Worm (Caenorhabditis elegans) whole organism, mixed stage, embryonic: ENCODE results near the gene F35F10.13.

Source experiments
- M03D4.4 ChIP-seq: sonication (generic microtip); optimal IDR thresholded peaks from 2 replicates; lab custom pipeline; 2017; ENCODE audit warnings: mild to moderate bottlenecking, missing genetic modification characterization, missing compliant biosample characterization
- bed-3 ChIP-seq: fragments of 200-800 bp; sonication (Bioruptor generic); optimal IDR thresholded peaks from 3 replicates; lab custom pipeline; 2018; ENCODE audit warnings: mild to moderate bottlenecking, missing genetic modification characterization, moderate library complexity, missing compliant biosample characterization
- blmp-1 ChIP-seq: fragments of 150-350 bp; optimal IDR thresholded peaks from 2 replicates; lab custom pipeline; 2014; ENCODE audit warnings: missing biosample characterization, missing genetic modification characterization
- ceh-43 ChIP-seq: fragments of 200-800 bp; sonication (Bioruptor generic); optimal IDR thresholded peaks from 2 replicates; lab custom pipeline; 2018; ENCODE audit warnings: mild to moderate bottlenecking, missing genetic modification characterization, moderate library complexity, missing compliant biosample characterization
- ces-1 ChIP-seq: fragments of 150-350 bp; optimal IDR thresholded peaks from 2 replicates; lab custom pipeline; 2014; ENCODE audit warnings: missing biosample characterization, missing genetic modification reagents, missing genetic modification characterization
- drap-1 ChIP-seq: fragments of 200-800 bp; sonication (Bioruptor generic); optimal IDR thresholded peaks from 3 replicates; lab custom pipeline; 2018; ENCODE audit warnings: mild to moderate bottlenecking, missing genetic modification characterization, missing compliant biosample characterization
- elt-3 ChIP-seq: fragments of 150-350 bp; optimal IDR thresholded peaks from 2 replicates; lab custom pipeline; 2014; ENCODE audit warnings: missing biosample characterization, missing genetic modification characterization
- flh-1 ChIP-seq: fragments of 200-800 bp; sonication (Bioruptor generic); optimal IDR thresholded peaks from 2 replicates; lab custom pipeline; 2018; ENCODE audit warnings: mild to moderate bottlenecking, missing genetic modification characterization, moderate library complexity, missing compliant biosample characterization
- hlh-1 ChIP-seq: fragments of 150-350 bp; optimal IDR thresholded peaks from 2 replicates; lab custom pipeline; 2014; ENCODE audit warnings: missing biosample characterization, missing genetic modification reagents, missing genetic modification characterization
- lin-13 ChIP-seq: fragments of 150-350 bp; optimal IDR thresholded peaks from 2 replicates; lab custom pipeline; 2014; ENCODE audit warnings: missing biosample characterization, missing genetic modification characterization
- lin-32 ChIP-seq: fragments of 200-800 bp; sonication (Bioruptor generic); optimal IDR thresholded peaks from 2 replicates; lab custom pipeline; 2018; ENCODE audit warnings: mild to moderate bottlenecking, missing genetic modification characterization, missing compliant biosample characterization
- lsy-2 ChIP-seq: fragments of 150-350 bp; optimal IDR thresholded peaks from 2 replicates; lab custom pipeline; 2014; ENCODE audit warnings: missing biosample characterization, missing genetic modification characterization
- mep-1 ChIP-seq: fragments of 150-350 bp; optimal IDR thresholded peaks from 2 replicates; lab custom pipeline; 2017; ENCODE audit warnings: missing biosample characterization, missing genetic modification reagents, missing genetic modification characterization, inconsistent platforms
- mls-2 ChIP-seq: sonication (generic microtip); optimal IDR thresholded peaks from 2 replicates; lab custom pipeline; 2016; ENCODE audit warnings: mild to moderate bottlenecking, missing genetic modification characterization, moderate library complexity, missing compliant biosample characterization
- nhr-2 ChIP-seq: fragments of 150-350 bp; optimal IDR thresholded peaks from 2 replicates; lab custom pipeline; 2014; ENCODE audit warnings: missing biosample characterization, missing genetic modification characterization
- nhr-237 ChIP-seq: fragments of 150-350 bp; optimal IDR thresholded peaks from 2 replicates; lab custom pipeline; 2014; ENCODE audit warnings: missing biosample characterization, missing genetic modification characterization
- nhr-28 ChIP-seq: fragments of 150-350 bp; optimal IDR thresholded peaks from 2 replicates; lab custom pipeline; 2014; ENCODE audit warnings: missing biosample characterization, missing genetic modification characterization
- nhr-76 ChIP-seq: sonication (generic microtip); optimal IDR thresholded peaks from 2 replicates; lab custom pipeline; 2017; ENCODE audit warnings: missing biosample characterization, missing genetic modification characterization
- sem-2 ChIP-seq: fragments of 200-800 bp; sonication (Bioruptor generic); optimal IDR thresholded peaks from 2 replicates; lab custom pipeline; 2018; ENCODE audit warnings: mild to moderate bottlenecking, missing genetic modification characterization, missing compliant biosample characterization
- snpc-4 ChIP-seq: fragments of 150-350 bp; optimal IDR thresholded peaks from 2 replicates; lab custom pipeline; 2014; ENCODE audit warnings: missing biosample characterization, missing genetic modification characterization
- tbx-8 ChIP-seq: fragments of 200-800 bp; sonication (Bioruptor generic); optimal IDR thresholded peaks from 2 replicates; lab custom pipeline; 2018; ENCODE audit warnings: mild to moderate bottlenecking, missing genetic modification characterization, moderate library complexity, missing compliant biosample characterization
- unc-120 ChIP-seq: sonication (generic microtip); optimal IDR thresholded peaks from 2 replicates; lab custom pipeline; 2017; ENCODE audit warnings: missing genetic modification characterization, missing compliant biosample characterization; ENCODE audit not compliant: poor library complexity, severe bottlenecking
- unc-62 ChIP-seq: fragments of 150-350 bp; optimal IDR thresholded peaks from 2 replicates; lab custom pipeline; 2014; ENCODE audit warnings: missing biosample characterization, missing genetic modification reagents, missing genetic modification characterization
- zip-8 ChIP-seq: fragments of 150-350 bp; optimal IDR thresholded peaks from 2 replicates; lab custom pipeline; 2014; ENCODE audit warnings: missing biosample characterization, missing genetic modification characterization
- ztf-11 ChIP-seq: fragments of 150-350 bp; optimal IDR thresholded peaks from 2 replicates; lab custom pipeline; 2014; ENCODE audit warnings: missing biosample characterization, missing genetic modification characterization

The F35F10.13 gene

DNA sequence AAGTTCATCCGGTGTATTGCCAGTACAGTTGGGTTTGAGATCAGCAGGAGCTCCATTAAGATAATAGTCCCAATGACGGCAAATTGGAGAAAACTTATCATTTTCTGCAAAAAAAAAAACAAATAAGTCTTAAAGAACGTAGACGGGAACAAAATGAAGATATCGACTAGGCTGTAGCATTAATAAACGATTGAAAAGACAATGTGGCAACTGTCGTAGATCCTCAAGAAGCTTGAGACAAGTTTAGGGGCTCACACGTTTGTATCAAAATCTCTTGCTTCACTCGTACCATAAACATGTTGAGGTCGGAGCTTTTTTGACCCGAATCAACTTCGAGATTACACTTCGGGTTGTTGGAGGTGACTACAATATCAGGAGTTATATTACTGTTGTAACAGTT lies 1.1 kb upstream of the F35F10.13 start, which contains the start of gene F35F10.14:
TSS of gene F35F10.14 (minus strand) at position 101 of the 400 bp plus-strand sequence.
- TF ChIP-seq ces-1 (GFP tag; lab: Kevin White, UChicago) (no peak), sem-2 (GFP tag; lab: Kevin White, UChicago) (no peak), lin-32 (GFP tag; lab: Kevin White, UChicago) (no peak), ceh-43 (no peak), snpc-4 (tag; lab: Kevin White, UChicago) (no peak), tbx-8 (no peak), M03D4.4 (tag; lab: Kevin White, UChicago) (no peak), lin-13 (tag; lab: Kevin White, UChicago) (no peak), blmp-1 (tag; lab: Kevin White, UChicago) (no peak), zip-8 (tag; lab: Kevin White, UChicago) (no peak), nhr-237 (no peak), drap-1 (GFP tag; lab: Kevin White, UChicago) (no peak), nhr-28 (tag; lab: Kevin White, UChicago) (no peak)

ce11 chrV:3316108-3316507 lies 2.8 kb downstream of the F35F10.13 start, which contains the start of gene F35F10.1:
F35F10.1 (plus strand) TSS chrV:3316307.
- TF ChIP-seq mls-2 (tag; lab: Kevin White, UChicago): no peak
- no peak for TF ChIP-seq drap-1 (GFP tag; lab: Kevin White, UChicago)
- no peak for TF ChIP-seq unc-120 (tag; lab: Kevin White, UChicago)

ce11 chrV:3315308-3315707 lies 3.6 kb downstream of the F35F10.13 start, which contains the start of gene arrd-19:
arrd-19 (minus strand) TSS chrV:3315516.
- TF ChIP-seq hlh-1 (peak; percentile 49), nhr-237 (peak; percentile 19), mep-1 (tag; lab: Kevin White, UChicago) (peak; percentile 4), bed-3 (GFP tag; lab: Kevin White, UChicago) (no peak)

- TF ChIP-seq ces-1 (GFP tag; lab: Kevin White, UChicago): peak; percentile 10
- TF ChIP-seq hlh-1: peak; percentile 3
- no peak for TF ChIP-seq snpc-4 (tag; lab: Kevin White, UChicago)
Observed at ce11 chrV:3312067-3312666, 6.7 kb downstream of the F35F10.13 start, which contains the start of gene arrd-18. arrd-18 (minus strand) TSS chrV:3312117.

DNA sequence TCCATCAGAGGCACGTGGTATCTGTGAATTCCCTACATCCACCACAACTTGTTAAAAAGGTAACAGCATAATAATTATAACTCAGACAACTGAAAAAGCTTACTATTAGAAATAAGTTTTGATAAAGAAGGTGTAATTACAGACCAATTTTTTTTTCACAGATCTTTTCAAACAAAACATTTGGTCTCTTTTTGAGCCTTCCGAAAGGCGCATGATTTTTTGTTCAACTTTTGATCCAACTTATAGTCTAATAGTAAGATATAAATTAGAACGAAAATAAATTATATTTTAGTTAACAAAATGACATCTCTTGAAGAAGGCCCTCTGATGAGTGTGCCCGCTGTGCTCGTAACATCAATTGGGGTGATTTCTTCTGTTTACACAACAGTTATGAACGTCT lies 10.7 kb downstream of the F35F10.13 start, which contains the start of gene srbc-3:
TSS of gene srbc-3 (plus strand) at position 301 of the 400 bp plus-strand sequence.
- TF ChIP-seq ztf-11: no peak
- no peak for TF ChIP-seq M03D4.4 (tag; lab: Kevin White, UChicago)

- TF ChIP-seq bed-3 (GFP tag; lab: Kevin White, UChicago): no peak
Observed at ce11 chrV:3301898-3302297, 17.0 kb downstream of the F35F10.13 start, which contains the start of gene srbc-1. srbc-1 (minus strand) TSS chrV:3301998.

ce11 chrV:3299437-3299836 lies 19.4 kb downstream of the F35F10.13 start:
- TF ChIP-seq unc-120 (tag; lab: Kevin White, UChicago): no peak
- TF ChIP-seq lsy-2 (tag; lab: Kevin White, UChicago): no peak
- no peak for TF ChIP-seq mls-2 (tag; lab: Kevin White, UChicago)
- TF ChIP-seq unc-62 (GFP tag; lab: Kevin White, UChicago): no peak
- TF ChIP-seq nhr-76 (tag; lab: Kevin White, UChicago): no peak
- no peak for TF ChIP-seq ztf-11
- no peak for TF ChIP-seq nhr-28 (tag; lab: Kevin White, UChicago)
- TF ChIP-seq lin-13 (tag; lab: Kevin White, UChicago): no peak
- TF ChIP-seq drap-1 (GFP tag; lab: Kevin White, UChicago): no peak
- no peak for TF ChIP-seq mep-1 (tag; lab: Kevin White, UChicago)
- TF ChIP-seq bed-3 (GFP tag; lab: Kevin White, UChicago): no peak
- no peak for TF ChIP-seq elt-3 (tag; lab: Kevin White, UChicago)
- no peak for TF ChIP-seq ceh-43
- no peak for TF ChIP-seq nhr-2 (tag; lab: Kevin White, UChicago)
- TF ChIP-seq tbx-8: no peak
- no peak for TF ChIP-seq flh-1
- TF ChIP-seq blmp-1 (tag; lab: Kevin White, UChicago): no peak
- no peak for TF ChIP-seq M03D4.4 (tag; lab: Kevin White, UChicago)
- TF ChIP-seq, all 35 proteins: peak for 0
